Worm (Caenorhabditis elegans): ENCODE data around the gene sek-5.

sek-5 gene

DNA sequence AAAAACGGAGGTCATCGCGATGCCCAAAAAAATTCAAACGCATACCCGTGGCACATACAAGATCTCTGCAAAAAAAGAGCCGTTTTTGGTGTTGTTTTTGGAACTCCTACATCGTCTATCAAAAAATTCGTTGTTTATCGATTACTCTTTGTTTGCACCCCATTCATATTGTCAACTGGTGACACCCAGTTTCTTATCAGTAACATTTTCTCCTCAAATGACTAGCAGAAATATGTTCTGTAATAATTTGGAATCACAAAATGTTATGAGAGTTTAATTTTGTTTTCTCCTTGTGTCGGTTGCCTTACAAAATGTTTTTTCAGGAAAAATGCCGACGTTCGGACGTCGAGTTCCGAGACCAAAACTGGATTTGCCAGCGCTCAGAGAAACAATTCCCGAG is 2.7 kb upstream of the sek-5 start, which contains the start of gene sek-4:
TSS of gene sek-4 (plus strand) at position 318 of the 400 bp plus-strand sequence.
- TF ChIP-seq efl-3 (GFP tag; optimal IDR thresholded peaks at IDR 0.05) (no peak), elt-2 (tag; optimal IDR thresholded peaks at IDR 0.05) (peak; percentile 42)

- TF ChIP-seq ztf-4 (tag; optimal IDR thresholded peaks at IDR 0.05) (no peak), F16B12.6 (tag; optimal IDR thresholded peaks at IDR 0.05) (no peak), dsc-1 (tag; optimal IDR thresholded peaks at IDR 0.05) (peak; percentile 84)
Observed at ce11 chrX:5382778-5383177, 5.4 kb downstream of the sek-5 start.

DNA sequence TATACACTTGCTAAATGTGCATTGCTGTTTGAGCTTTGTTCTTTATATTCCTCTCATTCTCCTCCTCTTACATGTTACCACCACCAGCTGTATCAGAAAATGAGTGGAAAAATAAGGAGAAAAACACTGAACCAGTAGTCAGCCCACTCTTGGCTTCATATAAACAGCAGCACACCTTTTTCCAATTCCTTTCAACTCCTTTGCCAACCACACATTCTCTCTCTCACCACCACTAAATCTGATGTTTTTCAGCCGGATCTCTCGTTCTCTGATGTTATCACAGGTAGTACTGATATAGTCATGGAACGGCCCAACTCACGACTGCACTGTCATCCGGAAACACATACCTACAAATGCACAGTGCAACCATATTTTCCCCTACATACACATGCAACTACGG is 9.2 kb downstream of the sek-5 start, which contains the start of gene kcnl-3:
TSS of gene kcnl-3 (plus strand) at position 301 of the 400 bp plus-strand sequence.
- TF ChIP-seq nhr-85 (tag) (no peak), ceh-82 (tag; optimal IDR thresholded peaks at IDR 0.05) (no peak), unc-62 (GFP tag; optimal IDR thresholded peaks at IDR 0.05) (no peak), nhr-90 (tag; optimal IDR thresholded peaks at IDR 0.05; ENCODE audit: poor library complexity) (no peak), C04F5.9 (tag; optimal IDR thresholded peaks at IDR 0.05) (no peak)

DNA sequence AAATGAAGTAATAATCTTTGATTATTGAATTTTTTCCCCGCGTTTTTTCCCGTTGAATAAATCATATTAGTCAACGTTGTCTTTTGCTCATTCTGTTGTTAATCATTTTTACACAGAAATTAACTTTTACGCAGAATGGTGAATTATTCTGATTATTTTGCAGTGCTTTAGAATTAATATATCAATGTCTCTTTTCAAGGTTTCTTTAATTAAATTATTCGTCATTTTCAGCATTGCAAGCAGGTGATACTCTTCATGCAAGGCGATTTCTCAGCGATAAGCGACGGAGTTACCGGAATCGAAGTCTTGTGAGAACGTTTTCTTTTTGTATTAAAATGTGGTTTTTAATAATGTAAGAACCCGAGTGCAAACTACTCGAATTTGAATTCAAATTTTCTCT is 10.2 kb downstream of the sek-5 start:
- TF ChIP-seq pqm-1 (tag; optimal IDR thresholded peaks at IDR 0.05), result no peak
- no peak for TF ChIP-seq mab-9 (GFP tag; IDR thresholded peaks at IDR 0.05)
- peak; percentile 49 for TF ChIP-seq ceh-8 (GFP tag; optimal IDR thresholded peaks at IDR 0.05)
- no peak for TF ChIP-seq irx-1 (tag; optimal IDR thresholded peaks at IDR 0.05)
- no peak for TF ChIP-seq mdl-1 (tag; optimal IDR thresholded peaks at IDR 0.05)
- TF ChIP-seq nhr-85 (tag), result no peak
- no peak for TF ChIP-seq jun-1 (tag; optimal IDR thresholded peaks at IDR 0.05)
- peak; percentile 12 for TF ChIP-seq swsn-7 (tag; optimal IDR thresholded peaks at IDR 0.05)
- peak; percentile 86 for TF ChIP-seq hlh-4 (tag; optimal IDR thresholded peaks at IDR 0.05)
- peak; percentile 30 for TF ChIP-seq nhr-11 (tag; optimal IDR thresholded peaks at IDR 0.05)
- no peak for TF ChIP-seq unc-98 (GFP tag; IDR thresholded peaks at IDR 0.05)
- peak; percentile 74 for TF ChIP-seq nhr-71 (tag; optimal IDR thresholded peaks at IDR 0.05)
- TF ChIP-seq nhr-20 (tag; optimal IDR thresholded peaks at IDR 0.05), result no peak
- no peak for TF ChIP-seq C16A3.4 (tag; optimal IDR thresholded peaks at IDR 0.05)
- TF ChIP-seq lin-14 (GFP tag; optimal IDR thresholded peaks at IDR 0.05), result peak; percentile 53
- no peak for TF ChIP-seq blmp-1 (tag; optimal IDR thresholded peaks at IDR 0.05)
- TF ChIP-seq nhr-47 (tag; optimal IDR thresholded peaks at IDR 0.05), result peak; percentile 65
- TF ChIP-seq hpl-2 (GFP tag; optimal IDR thresholded peaks at IDR 0.05), result no peak
- no peak for TF ChIP-seq snu-23 (GFP tag; optimal IDR thresholded peaks at IDR 0.05)
- no peak for TF ChIP-seq nhr-77 (tag; optimal IDR thresholded peaks at IDR 0.05)
- TF ChIP-seq nhr-90 (tag; optimal IDR thresholded peaks at IDR 0.05; ENCODE audit: poor library complexity), result no peak
- peak; percentile 1 for TF ChIP-seq mep-1 (tag; optimal IDR thresholded peaks at IDR 0.05)
- no peak for TF ChIP-seq ztf-11 (tag; optimal IDR thresholded peaks at IDR 0.05)
- TF ChIP-seq C34B4.2 (tag; optimal IDR thresholded peaks at IDR 0.05), result no peak
- TF ChIP-seq ces-1 (GFP tag; optimal IDR thresholded peaks at IDR 0.05), result no peak
- no peak for TF ChIP-seq lin-15B (tag; optimal IDR thresholded peaks at IDR 0.05)
- no peak for TF ChIP-seq nhr-12 (tag; optimal IDR thresholded peaks at IDR 0.05)
- no peak for TF ChIP-seq ceh-63 (GFP tag; optimal IDR thresholded peaks at IDR 0.05)
- TF ChIP-seq fkh-8 (tag; optimal IDR thresholded peaks at IDR 0.05), result peak; percentile 88
- TF ChIP-seq sup-37 (GFP tag; optimal IDR thresholded peaks at IDR 0.05), result no peak
- no peak for TF ChIP-seq zag-1 (tag; optimal IDR thresholded peaks at IDR 0.05)
- no peak for TF ChIP-seq ets-5 (GFP tag; IDR thresholded peaks at IDR 0.05)
- peak; percentile 38 for TF ChIP-seq sox-4 (tag; optimal IDR thresholded peaks at IDR 0.05)
- no peak for TF ChIP-seq efl-1 (optimal IDR thresholded peaks at IDR 0.05)
- TF ChIP-seq efl-1 (GFP tag; optimal IDR thresholded peaks at IDR 0.05 in 1 of 2), result peak in 1 of 2 experiments; percentile 33
